Worm (Caenorhabditis elegans) whole organism, L4/young adult: ENCODE results near the gene T07C4.12.

Experiments
- W03F9.2 ChIP-seq: fragments of 150-350 bp; optimal IDR thresholded peaks from 2 replicates; lab custom pipeline; 2014; ENCODE audit warnings: missing biosample characterization, missing genetic modification characterization
- dao-5 ChIP-seq: sonication (generic microtip); optimal IDR thresholded peaks from 2 replicates; lab custom pipeline; 2016; ENCODE audit warnings: missing genotype, missing genetic modification characterization, moderate library complexity, missing compliant biosample characterization
- him-1 ChIP-seq: sonication (generic microtip); optimal IDR thresholded peaks from 2 replicates; lab custom pipeline; 2016; ENCODE audit warnings: missing genotype, missing genetic modification reagents, missing genetic modification characterization, missing compliant biosample characterization

- TF ChIP-seq him-1 (no peak), W03F9.2 (no peak), dao-5 (no peak)
Observed at ce11 chrIII:10330372-10331062, 1.9 kb downstream of the T07C4.12 start, which contains the start of gene nex-2.
